Fruit fly (Drosophila melanogaster): ENCODE results near the gene kairos.
A peak's percentile ranks its signal among the peaks of the same experiment; 100 is the strongest.

Gene kairos

dm6 chrX:18303580-18304305, 52.2 kb downstream of the kairos start:
- TF ChIP-seq CG10669 (GFP tag; optimal IDR thresholded peaks at IDR 0.05) (no peak), pdm3 (GFP tag; optimal IDR thresholded peaks at IDR 0.05) (no peak), CG16779 (tag; optimal IDR thresholded peaks at IDR 0.05) (no peak), topi (GFP tag; optimal IDR thresholded peaks at IDR 0.05) (no peak), CG8632 (GFP tag; optimal IDR thresholded peaks at IDR 0.05) (no peak), Blimp-1 (GFP tag; optimal IDR thresholded peaks at IDR 0.05) (no peak), fd85E (GFP tag; optimal IDR thresholded peaks at IDR 0.05) (no peak), CG1621 (tag; optimal IDR thresholded peaks at IDR 0.05) (no peak), CG11294 (GFP tag; IDR thresholded peaks at IDR 0.05) (no peak), CG3919 (GFP tag; optimal IDR thresholded peaks at IDR 0.05) (no peak), Hr39 (GFP tag; optimal IDR thresholded peaks at IDR 0.05) (no peak), eg (GFP tag; IDR thresholded peaks at IDR 0.05) (no peak), Hr38 (GFP tag; optimal IDR thresholded peaks at IDR 0.05) (no peak), vri (GFP tag; optimal IDR thresholded peaks at IDR 0.05) (no peak), fkh (GFP tag; optimal IDR thresholded peaks at IDR 0.05) (no peak), CG34406 (GFP tag; optimal IDR thresholded peaks at IDR 0.05) (no peak), salr (GFP tag; optimal IDR thresholded peaks at IDR 0.05) (no peak), CG9139 (GFP tag; optimal IDR thresholded peaks at IDR 0.05) (no peak), Gug (GFP tag; IDR thresholded peaks at IDR 0.05) (no peak)

- TF ChIP-seq dsx (GFP tag; optimal IDR thresholded peaks at IDR 0.05; ENCODE audit: poor library complexity, severe bottlenecking) = no peak
Observed at dm6 chrX:18300775-18301316, 55.1 kb downstream of the kairos start.

dm6 chrX:18297905-18298630, 57.9 kb downstream of the kairos start:
- TF ChIP-seq CG3919 (GFP tag; optimal IDR thresholded peaks at IDR 0.05) (no peak), CG3032 (tag; optimal IDR thresholded peaks at IDR 0.05) (no peak), CG4318 (GFP tag; optimal IDR thresholded peaks at IDR 0.05) (no peak), fkh (GFP tag; optimal IDR thresholded peaks at IDR 0.05) (no peak), salr (GFP tag; optimal IDR thresholded peaks at IDR 0.05) (no peak), CG11294 (GFP tag; IDR thresholded peaks at IDR 0.05) (no peak), Hr4 (GFP tag; optimal IDR thresholded peaks at IDR 0.05) (no peak), dac (GFP tag; optimal IDR thresholded peaks at IDR 0.05) (no peak), CG7368 (GFP tag; optimal IDR thresholded peaks at IDR 0.05) (no peak), acj6 (GFP tag; optimal IDR thresholded peaks at IDR 0.05) (no peak), Eip93F (GFP tag; optimal IDR thresholded peaks at IDR 0.05) (no peak), lz (GFP tag; optimal IDR thresholded peaks at IDR 0.05) (no peak), CG15336 (GFP tag; IDR thresholded peaks at IDR 0.05) (no peak)

dm6 chrX:18294031-18294430, 62.0 kb downstream of the kairos start:
- TF ChIP-seq net (GFP tag; optimal IDR thresholded peaks at IDR 0.05) = peak; percentile 85
- TF ChIP-seq pdm3 (GFP tag; optimal IDR thresholded peaks at IDR 0.05) = peak; percentile 89
- no peak for TF ChIP-seq CG1621 (tag; optimal IDR thresholded peaks at IDR 0.05)
- peak; percentile 92 for TF ChIP-seq cyc (GFP tag; optimal IDR thresholded peaks at IDR 0.05)
- peak; percentile 93 for TF ChIP-seq CG6792 (GFP tag; optimal IDR thresholded peaks at IDR 0.05)
- TF ChIP-seq CG6163 (GFP tag; IDR thresholded peaks at IDR 0.05) = peak; percentile 93
- TF ChIP-seq CG3032 (tag; optimal IDR thresholded peaks at IDR 0.05) = peak; percentile 48
- TF ChIP-seq vri (GFP tag; optimal IDR thresholded peaks at IDR 0.05) = peak; percentile 80
- TF ChIP-seq Lpt (GFP tag; optimal IDR thresholded peaks at IDR 0.05) = peak; percentile 54
- TF ChIP-seq Eip93F (GFP tag; optimal IDR thresholded peaks at IDR 0.05) = peak; percentile 61
- peak; percentile 84 for TF ChIP-seq CG15336 (GFP tag; IDR thresholded peaks at IDR 0.05)
- peak; percentile 90 for TF ChIP-seq Ets21C (GFP tag; optimal IDR thresholded peaks at IDR 0.05)
- TF ChIP-seq CG7368 (GFP tag; optimal IDR thresholded peaks at IDR 0.05) = peak; percentile 79
- TF ChIP-seq CG31627 (GFP tag; optimal IDR thresholded peaks at IDR 0.05) = peak; percentile 92
- TF ChIP-seq fd85E (GFP tag; optimal IDR thresholded peaks at IDR 0.05) = peak; percentile 20
- peak; percentile 87 for TF ChIP-seq CG6854 (GFP tag; optimal IDR thresholded peaks at IDR 0.05)
- TF ChIP-seq Blimp-1 (GFP tag; optimal IDR thresholded peaks at IDR 0.05) = peak; percentile 84
- TF ChIP-seq Smox (GFP tag; optimal IDR thresholded peaks at IDR 0.05) = peak; percentile 89
- TF ChIP-seq ss (GFP tag; optimal IDR thresholded peaks at IDR 0.05) = peak in 1 of 2 experiments; percentile 59
- peak; percentile 97 for TF ChIP-seq svp (GFP tag)
- peak; percentile 58 for TF ChIP-seq CG11294 (GFP tag; IDR thresholded peaks at IDR 0.05)
- TF ChIP-seq CG9139 (GFP tag; optimal IDR thresholded peaks at IDR 0.05) = peak; percentile 14
- peak; percentile 30 for TF ChIP-seq spab (GFP tag; optimal IDR thresholded peaks at IDR 0.05)
- peak; percentile 81 for TF ChIP-seq achi (GFP tag; optimal IDR thresholded peaks at IDR 0.05)
- TF ChIP-seq dsx (GFP tag; optimal IDR thresholded peaks at IDR 0.05; ENCODE audit: poor library complexity, severe bottlenecking) = peak; percentile 31

Measured in whole organism, prepupa.